Fruit fly (Drosophila melanogaster): Measurements from ENCODE around the gene CG16743.

DNA sequence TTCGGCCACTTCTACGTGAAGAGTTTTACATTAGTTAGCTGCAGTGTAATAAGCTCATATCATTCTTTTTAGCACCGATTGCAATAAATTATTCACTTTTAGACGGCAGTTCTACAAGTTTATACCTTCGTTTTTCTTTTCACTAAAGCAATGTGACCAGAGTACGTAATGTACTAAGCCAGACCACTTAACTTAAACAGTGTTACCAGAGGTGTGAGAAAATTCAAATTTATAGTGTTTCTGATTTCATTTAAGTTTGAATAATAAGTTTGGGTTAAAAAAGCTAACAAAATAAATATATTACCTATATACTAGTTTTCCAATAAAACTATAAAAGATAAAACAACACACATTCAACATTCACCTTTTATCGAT is 4.1 kb upstream of the CG16743 start:
- no peak for TF ChIP-seq CG9948 (tag; optimal IDR thresholded peaks at IDR 0.05)
- no peak for TF ChIP-seq Ets98B (GFP tag; IDR thresholded peaks at IDR 0.05)
- no peak for TF ChIP-seq CG32121 (GFP tag; IDR thresholded peaks at IDR 0.05)
- TF ChIP-seq Pif1B (GFP tag; optimal IDR thresholded peaks at IDR 0.05), result no peak
- TF ChIP-seq CG10348 (GFP tag; IDR thresholded peaks at IDR 0.05), result no peak
- no peak for TF ChIP-seq CG8301 (tag; optimal IDR thresholded peaks at IDR 0.05)
- no peak for TF ChIP-seq CG12605 (GFP tag; IDR thresholded peaks at IDR 0.05)
- TF ChIP-seq CG8159 (tag; optimal IDR thresholded peaks at IDR 0.05), result no peak
- TF ChIP-seq Snoo (tag; optimal IDR thresholded peaks at IDR 0.05), result no peak
- TF ChIP-seq EcR (GFP tag; optimal IDR thresholded peaks at IDR 0.05), result no peak
- TF ChIP-seq CG15710 (tag; optimal IDR thresholded peaks at IDR 0.05), result no peak
- TF ChIP-seq Pif1A (GFP tag; optimal IDR thresholded peaks at IDR 0.05), result no peak

All from whole organism, pupa.